Worm (Caenorhabditis elegans) whole organism, late embryonic: Measurements from ENCODE around the gene Y54G2A.72.

ENCODE experiments used
- K02D7.2 ChIP-seq: sonication (generic microtip); optimal IDR thresholded peaks from 2 replicates; lab custom pipeline; 2017; ENCODE audit warnings: mild to moderate bottlenecking, missing genetic modification characterization, missing compliant biosample characterization
- T23F11.4 ChIP-seq: fragments of 200-800 bp; sonication (Bioruptor generic); optimal IDR thresholded peaks from 2 replicates; lab custom pipeline; 2018; ENCODE audit warnings: mild to moderate bottlenecking, missing genetic modification characterization, missing compliant biosample characterization
- ama-1 ChIP-seq: fragments of 150-350 bp; optimal IDR thresholded peaks from 2 replicates; lab custom pipeline; 2014
- ceh-30 ChIP-seq: fragments of 150-350 bp; optimal IDR thresholded peaks from 2 replicates; lab custom pipeline; 2014; ENCODE audit warnings: missing biosample characterization, missing genetic modification characterization
- ceh-34 ChIP-seq: sonication (generic microtip); optimal IDR thresholded peaks from 2 replicates; lab custom pipeline; 2016; ENCODE audit warnings: mild to moderate bottlenecking, missing genetic modification characterization, missing compliant biosample characterization
- dve-1 ChIP-seq: sonication (generic microtip); optimal IDR thresholded peaks from 2 replicates; lab custom pipeline; 2017; ENCODE audit warnings: antibody characterized with exemption, mild to moderate bottlenecking, missing genetic modification characterization, missing compliant biosample characterization
- fkh-10 ChIP-seq: fragments of 150-350 bp; optimal IDR thresholded peaks from 2 replicates; lab custom pipeline; 2014; ENCODE audit warnings: missing biosample characterization, missing genetic modification reagents, missing genetic modification characterization
- fkh-6 ChIP-seq: sonication (generic microtip); optimal IDR thresholded peaks from 2 replicates; lab custom pipeline; 2016; ENCODE audit warnings: missing genetic modification characterization, missing compliant biosample characterization
- nhr-11 ChIP-seq: fragments of 150-350 bp; optimal IDR thresholded peaks from 2 replicates; lab custom pipeline; 2014; ENCODE audit warnings: missing biosample characterization, missing genetic modification characterization
- odd-2 ChIP-seq: sonication (generic microtip); optimal IDR thresholded peaks from 2 replicates; lab custom pipeline; 2017; ENCODE audit warnings: antibody characterized with exemption, mild to moderate bottlenecking, missing genetic modification characterization, missing compliant biosample characterization
- unc-86 ChIP-seq: sonication (generic microtip); optimal IDR thresholded peaks from 2 replicates; lab custom pipeline; 2016; ENCODE audit warnings: missing genetic modification characterization, missing compliant biosample characterization
- ztf-16 ChIP-seq: sonication (generic microtip); optimal IDR thresholded peaks from 2 replicates; lab custom pipeline; 2017; ENCODE audit warnings: missing genetic modification characterization, missing compliant biosample characterization

DNA sequence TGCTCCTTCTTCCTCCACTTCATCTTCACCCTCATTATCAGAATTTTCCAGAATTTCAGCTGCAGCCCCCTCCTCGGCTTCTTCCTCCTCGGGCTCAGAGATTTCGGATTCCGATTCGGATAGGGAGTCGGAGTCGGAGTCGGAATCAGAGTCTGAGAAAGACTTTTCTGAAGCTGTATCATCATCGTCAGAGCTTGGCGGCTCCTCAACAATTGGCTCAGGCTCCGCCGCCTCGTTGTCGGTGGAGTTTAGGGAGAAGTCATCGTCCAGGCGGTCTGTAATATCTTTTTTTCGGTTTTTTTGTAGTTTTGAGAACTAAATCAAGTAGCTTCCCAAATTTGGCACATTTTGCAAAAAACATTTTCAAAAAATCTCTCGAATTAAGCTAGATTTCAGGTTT lies 7.1 kb upstream of the Y54G2A.72 start:
- TF ChIP-seq unc-86 (tag; lab: Kevin White, UChicago) (no peak), fkh-6 (tag; lab: Kevin White, UChicago) (no peak), dve-1 (no peak), T23F11.4 (no peak), fkh-10 (GFP tag; lab: Kevin White, UChicago) (no peak), ceh-34 (tag; lab: Kevin White, UChicago) (no peak), ceh-30 (no peak), ama-1 (lab: Kevin White, UChicago) (no peak), odd-2 (tag; lab: Kevin White, UChicago) (no peak), nhr-11 (tag; lab: Kevin White, UChicago) (no peak), ztf-16 (tag; lab: Kevin White, UChicago) (no peak), K02D7.2 (tag; lab: Kevin White, UChicago) (no peak)
